Worm (Caenorhabditis elegans) whole organism, young adult: ENCODE results near the gene tgt-2.
A peak's percentile ranks its signal among the peaks of the same experiment; 100 is the strongest.

Source experiments
- B0019.2 ChIP-seq: fragments of 200-800 bp; sonication (Bioruptor generic); conservative IDR thresholded peaks from 2 replicates; pipeline ENCODE4 v1.3.6; 2022; ENCODE audit warnings: missing genetic modification reagents, missing genetic modification characterization, missing compliant biosample characterization
- C06A6.2 ChIP-seq: fragments of 200-800 bp; sonication (Bioruptor generic); conservative IDR thresholded peaks from 2 replicates; pipeline ENCODE4 v1.3.6; 2022; ENCODE audit warnings: missing genetic modification characterization, missing compliant biosample characterization
- D2030.7 ChIP-seq: fragments of 200-800 bp; sonication (Bioruptor generic); IDR thresholded peaks from 2 replicates; pipeline ENCODE4 v1.3.6; 2022; ENCODE audit warnings: missing genetic modification reagents, missing genetic modification characterization, missing compliant biosample characterization
- F39B2.1 ChIP-seq: fragments of 200-800 bp; sonication (Bioruptor generic); IDR thresholded peaks from 2 replicates; pipeline ENCODE4 v1.3.6; 2022; ENCODE audit warnings: missing genetic modification reagents, missing genetic modification characterization, missing compliant biosample characterization
- F55B11.4 ChIP-seq: sonication (generic microtip); optimal IDR thresholded peaks from 2 replicates; lab custom pipeline; 2016; ENCODE audit warnings: missing compliant biosample characterization, missing genetic modification characterization, borderline replicate concordance; ENCODE audit not compliant: insufficient read depth
- K11D2.4 ChIP-seq: fragments of 200-800 bp; sonication (Bioruptor generic); IDR thresholded peaks from 2 replicates; pipeline ENCODE4 v1.3.6; 2022; ENCODE audit warnings: missing genetic modification reagents, missing genetic modification characterization, missing compliant biosample characterization
- T26A5.8 ChIP-seq: sonication (generic microtip); optimal IDR thresholded peaks from 2 replicates; lab custom pipeline; 2016; ENCODE audit warnings: missing genetic modification characterization, missing compliant biosample characterization
- Y56A3A.18 ChIP-seq: fragments of 200-800 bp; sonication (Bioruptor generic); IDR thresholded peaks from 2 replicates; pipeline ENCODE4 v1.3.6; 2022; ENCODE audit warnings: missing genetic modification reagents, missing genetic modification characterization, missing compliant biosample characterization
- aptf-2 ChIP-seq: fragments of 200-800 bp; sonication (Bioruptor generic); conservative IDR thresholded peaks from 2 replicates; pipeline ENCODE4 v1.3.6; 2022; ENCODE audit warnings: missing genetic modification reagents, missing genetic modification characterization, missing compliant biosample characterization
- aptf-3 ChIP-seq: fragments of 200-800 bp; sonication (Bioruptor generic); IDR thresholded peaks from 2 replicates; pipeline ENCODE4 v1.3.6; 2022; ENCODE audit warnings: missing genetic modification characterization, missing compliant biosample characterization
- atf-7 ChIP-seq: sonication (generic microtip); optimal IDR thresholded peaks from 2 replicates; lab custom pipeline; 2017; ENCODE audit warnings: mild to moderate bottlenecking, missing genetic modification characterization, missing compliant biosample characterization
- attf-3 ChIP-seq: fragments of 200-800 bp; sonication (Bioruptor generic); conservative IDR thresholded peaks from 2 replicates; pipeline ENCODE4 v1.3.6; 2022; ENCODE audit warnings: missing genetic modification reagents, missing genetic modification characterization, missing compliant biosample characterization
- attf-5 ChIP-seq: fragments of 200-800 bp; sonication (Bioruptor generic); optimal IDR thresholded peaks from 2 replicates; lab custom pipeline; 2018; ENCODE audit warnings: mild to moderate bottlenecking, missing genetic modification characterization, missing compliant biosample characterization
- attf-6 ChIP-seq: fragments of 200-800 bp; sonication (Bioruptor generic); IDR thresholded peaks from 2 replicates; pipeline ENCODE4 v1.3.6; 2022; ENCODE audit warnings: missing genetic modification reagents, missing genetic modification characterization, missing compliant biosample characterization
- bed-2 ChIP-seq: fragments of 200-800 bp; sonication (Bioruptor generic); IDR thresholded peaks from 2 replicates; pipeline ENCODE4 v1.3.6; 2022; ENCODE audit warnings: missing genetic modification reagents, missing genetic modification characterization, missing compliant biosample characterization
- cebp-2 ChIP-seq: fragments of 200-800 bp; sonication (Bioruptor generic); IDR thresholded peaks from 2 replicates; pipeline ENCODE4 v1.3.6; 2022; ENCODE audit warnings: missing genetic modification characterization, missing compliant biosample characterization
- ceh-100 ChIP-seq: fragments of 200-800 bp; sonication (Bioruptor generic); IDR thresholded peaks from 2 replicates; pipeline ENCODE4 v1.3.6; 2022; ENCODE audit warnings: missing genetic modification reagents, missing genetic modification characterization, missing compliant biosample characterization
- ceh-27 ChIP-seq: fragments of 200-800 bp; sonication (Bioruptor generic); optimal IDR thresholded peaks from 2 replicates; lab custom pipeline; 2018; ENCODE audit warnings: mild to moderate bottlenecking, missing genetic modification characterization, moderate library complexity, missing compliant biosample characterization
- ceh-58 ChIP-seq: fragments of 200-800 bp; sonication (Bioruptor generic); IDR thresholded peaks from 2 replicates; pipeline ENCODE4 v1.3.6; 2022; ENCODE audit warnings: missing genetic modification characterization, missing compliant biosample characterization
- ceh-79 ChIP-seq: sonication (generic microtip); optimal IDR thresholded peaks from 2 replicates; lab custom pipeline; 2017; ENCODE audit warnings: mild to moderate bottlenecking, missing genetic modification characterization, missing compliant biosample characterization
- die-1 ChIP-seq: sonication (generic microtip); optimal IDR thresholded peaks from 2 replicates; lab custom pipeline; 2016; ENCODE audit warnings: missing genotype, mild to moderate bottlenecking, missing genetic modification characterization, missing compliant biosample characterization
- efl-1 ChIP-seq: fragments of 150-350 bp; optimal IDR thresholded peaks from 2 replicates; lab custom pipeline; 2014; ENCODE audit warnings: missing biosample characterization, missing genetic modification reagents, missing genetic modification characterization
- fkh-3 ChIP-seq: sonication (generic microtip); optimal IDR thresholded peaks from 2 replicates; lab custom pipeline; 2016; ENCODE audit warnings: mild to moderate bottlenecking, missing genetic modification characterization, missing compliant biosample characterization
- hmg-20 ChIP-seq: fragments of 200-800 bp; sonication (Bioruptor generic); IDR thresholded peaks from 2 replicates; pipeline ENCODE4 v1.3.6; 2022; ENCODE audit warnings: missing genetic modification reagents, missing genetic modification characterization, missing compliant biosample characterization
- lag-1 ChIP-seq: fragments of 200-800 bp; sonication (Bioruptor generic); IDR thresholded peaks from 2 replicates; pipeline ENCODE4 v1.3.6; 2022; ENCODE audit warnings: missing genetic modification reagents, missing genetic modification characterization, missing compliant biosample characterization
- lin-35 ChIP-seq, 3 experiments: fragments of 150-350 bp in 2 of 3; sonication (generic microtip) in 1 of 3; optimal IDR thresholded peaks; 2 replicates each; lab custom pipeline; 2014 to 2018; ENCODE audit warnings: missing biosample characterization in 3 of 3, missing genetic modification characterization in 3 of 3, missing genetic modification reagents in 3 of 3
- lin-54 ChIP-seq: fragments of 200-800 bp; sonication (Bioruptor generic); optimal IDR thresholded peaks from 2 replicates; lab custom pipeline; 2018; ENCODE audit warnings: mild to moderate bottlenecking, missing genetic modification characterization, missing compliant biosample characterization
- lir-1 ChIP-seq: fragments of 200-800 bp; sonication (Bioruptor generic); conservative IDR thresholded peaks from 2 replicates; pipeline ENCODE4 v1.3.6; 2022; ENCODE audit warnings: missing genetic modification reagents, missing genetic modification characterization, missing compliant biosample characterization
- lsl-1 ChIP-seq: fragments of 200-800 bp; sonication (Bioruptor generic); optimal IDR thresholded peaks from 2 replicates; lab custom pipeline; 2018; ENCODE audit warnings: mild to moderate bottlenecking, missing genetic modification characterization, moderate library complexity, missing compliant biosample characterization
- madf-6 ChIP-seq: fragments of 200-800 bp; sonication (Bioruptor generic); IDR thresholded peaks from 2 replicates; pipeline ENCODE4 v1.3.6; 2022; ENCODE audit warnings: missing genetic modification reagents, missing genetic modification characterization, missing compliant biosample characterization
- mcd-1 ChIP-seq: fragments of 200-800 bp; sonication (Bioruptor generic); IDR thresholded peaks from 2 replicates; pipeline ENCODE4 v1.3.6; 2022; ENCODE audit warnings: missing genetic modification reagents, missing genetic modification characterization, missing compliant biosample characterization
- mel-28 ChIP-seq: sonication (generic microtip); optimal IDR thresholded peaks from 2 replicates; lab custom pipeline; 2016; ENCODE audit warnings: borderline replicate concordance, mild to moderate bottlenecking, missing genetic modification characterization, missing compliant biosample characterization
- nhr-120 ChIP-seq: fragments of 200-800 bp; sonication (Bioruptor generic); IDR thresholded peaks from 2 replicates; pipeline ENCODE4 v1.3.6; 2022; ENCODE audit warnings: missing genetic modification characterization, missing compliant biosample characterization
- nhr-90 ChIP-seq: sonication (generic microtip); optimal IDR thresholded peaks from 2 replicates; lab custom pipeline; 2016; ENCODE audit warnings: missing genotype, mild to moderate bottlenecking, missing genetic modification characterization, missing compliant biosample characterization
- pbrm-1 ChIP-seq: fragments of 200-800 bp; sonication (Bioruptor generic); IDR thresholded peaks from 2 replicates; pipeline ENCODE4 v1.3.6; 2022; ENCODE audit warnings: missing genetic modification reagents, missing genetic modification characterization, missing compliant biosample characterization
- rcor-1 ChIP-seq: fragments of 200-800 bp; sonication (Bioruptor generic); IDR thresholded peaks from 2 replicates; pipeline ENCODE4 v1.3.6; 2022; ENCODE audit warnings: missing genetic modification reagents, missing genetic modification characterization, missing compliant biosample characterization
- sdz-38 ChIP-seq: sonication (generic microtip); optimal IDR thresholded peaks from 2 replicates; lab custom pipeline; 2016; ENCODE audit warnings: missing genotype, missing genetic modification characterization, missing compliant biosample characterization
- snpc-1.3 ChIP-seq: sonication (generic microtip); optimal IDR thresholded peaks from 2 replicates; lab custom pipeline; 2017; ENCODE audit warnings: missing genetic modification characterization, mild to moderate bottlenecking, missing compliant biosample characterization, antibody characterized with exemption, moderate library complexity, missing genotype, missing genetic modification reagents; ENCODE audit not compliant: insufficient read depth
- snpc-3.4 ChIP-seq: sonication (generic microtip); optimal IDR thresholded peaks from 2 replicates; lab custom pipeline; 2017; ENCODE audit warnings: missing genetic modification characterization, mild to moderate bottlenecking, missing compliant biosample characterization, antibody characterized with exemption, moderate library complexity, missing genotype, missing genetic modification reagents
- snpc-4 ChIP-seq, 5 experiments: fragments of 150-350 bp in 1 of 5; sonication (generic microtip) in 4 of 5; optimal IDR thresholded peaks; 2 replicates each; lab custom pipeline; 2014 to 2018; ENCODE audit warnings: missing genetic modification characterization in 5 of 5, missing biosample characterization in 3 of 5, antibody characterized with exemption in 2 of 5, mild to moderate bottlenecking in 2 of 5, missing compliant biosample characterization in 2 of 5, missing genotype in 2 of 5, moderate library complexity in 2 of 5, missing genetic modification reagents in 1 of 5
- tbp1 ChIP-seq: fragments of 200-800 bp; sonication (Bioruptor generic); optimal IDR thresholded peaks from 2 replicates; lab custom pipeline; 2018; ENCODE audit warnings: mild to moderate bottlenecking, missing genetic modification characterization, missing compliant biosample characterization
- tbx-9 ChIP-seq: sonication (generic microtip); optimal IDR thresholded peaks from 2 replicates; lab custom pipeline; 2016; ENCODE audit warnings: borderline replicate concordance, missing genetic modification characterization, inconsistent platforms, missing compliant biosample characterization
- ztf-18 ChIP-seq: sonication (generic microtip); optimal IDR thresholded peaks from 2 replicates; lab custom pipeline; 2016; ENCODE audit warnings: missing genotype, mild to moderate bottlenecking, missing genetic modification characterization, missing compliant biosample characterization
- ztf-22 ChIP-seq: fragments of 200-800 bp; sonication (Bioruptor generic); optimal IDR thresholded peaks from 2 replicates; lab custom pipeline; 2018; ENCODE audit warnings: mild to moderate bottlenecking, missing genetic modification characterization, moderate library complexity, missing compliant biosample characterization
- ztf-25 ChIP-seq: fragments of 200-800 bp; sonication (Bioruptor generic); IDR thresholded peaks from 2 replicates; pipeline ENCODE4 v1.3.6; 2022; ENCODE audit warnings: missing genetic modification reagents, missing genetic modification characterization, missing compliant biosample characterization
- ztf-28 ChIP-seq: fragments of 200-800 bp; sonication (Bioruptor generic); IDR thresholded peaks from 2 replicates; pipeline ENCODE4 v1.3.6; 2022; ENCODE audit warnings: missing genetic modification reagents, missing genetic modification characterization, missing compliant biosample characterization
- ztf-3 ChIP-seq: fragments of 200-800 bp; sonication (Bioruptor generic); optimal IDR thresholded peaks from 2 replicates; lab custom pipeline; 2018; ENCODE audit warnings: mild to moderate bottlenecking, missing genetic modification characterization, missing compliant biosample characterization

The tgt-2 gene

ce11 chrV:18967479-18968056, 30.6 kb upstream of the tgt-2 start, which contains the start of gene Y39B6A.43:
Gene Y39B6A.43, minus strand, starts transcription at chrV:18967829.
- TF ChIP-seq hmg-20 (GFP tag; lab: Robert Waterston, UW) (peak; percentile 90), cebp-2 (peak; percentile 90; the same call in 1 of the 2 replicates), C06A6.2 (peak; percentile 92), fkh-3 (tag; lab: Kevin White, UChicago) (no peak), sdz-38 (tag; lab: Kevin White, UChicago) (no peak), T26A5.8 (tag; lab: Kevin White, UChicago) (no peak), lin-54 (GFP tag; lab: Kevin White, UChicago) (peak; percentile 99), Y56A3A.18 (GFP tag; lab: Robert Waterston, UW) (peak; percentile 94), pbrm-1 (peak; percentile 99), tbx-9 (tag; lab: Kevin White, UChicago) (no peak), lir-1 (GFP tag; lab: Robert Waterston, UW) (peak; percentile 97), snpc-3.4 (peak; percentile 94), nhr-120 (peak; percentile 91; the same call in 1 of the 2 replicates), lag-1 (GFP tag; lab: Robert Waterston, UW) (0 out of 2 replicates have a peak, but pooled peaks have one; percentile 50), ztf-28 (GFP tag; lab: Robert Waterston, UW) (peak; percentile 96), lsl-1 (peak; percentile 90), tbp1 (GFP tag; lab: Kevin White, UChicago) (peak; percentile 79), D2030.7 (GFP tag; lab: Robert Waterston, UW) (peak; percentile 99), snpc-4 (GFP tag; optimal IDR thresholded peaks at IDR 0.05; lab: Kevin White, UChicago) (peak; percentile 80), snpc-4 (tag; optimal IDR thresholded peaks at IDR 0.05; lab: Kevin White, UChicago) (peak; percentile 63 to 88 (median 84)), ceh-27 (GFP tag; lab: Kevin White, UChicago) (peak; percentile 97), ztf-3 (GFP tag; lab: Kevin White, UChicago) (peak; percentile 87), die-1 (tag; lab: Kevin White, UChicago) (no peak), attf-3 (GFP tag; lab: Robert Waterston, UW) (peak; percentile 87), ztf-25 (GFP tag; lab: Robert Waterston, UW) (0 out of 2 replicates have a peak, but pooled peaks have one; percentile 70), ceh-79 (peak; percentile 5), mcd-1 (GFP tag; lab: Robert Waterston, UW) (peak; percentile 100), ceh-100 (GFP tag; lab: Robert Waterston, UW) (peak; percentile 87), madf-6 (GFP tag; lab: Robert Waterston, UW) (peak; percentile 94), B0019.2 (GFP tag; lab: Robert Waterston, UW) (peak; percentile 91), snpc-1.3 (tag; lab: Kevin White, UChicago) (peak; percentile 91), attf-5 (GFP tag; lab: Kevin White, UChicago) (peak; percentile 99), ztf-18 (tag; lab: Kevin White, UChicago) (peak; percentile 90), bed-2 (GFP tag; lab: Robert Waterston, UW) (peak; percentile 77), mel-28 (peak; percentile 75), F39B2.1 (peak; percentile 86), attf-6 (GFP tag; lab: Robert Waterston, UW) (peak; percentile 93), aptf-2 (peak; percentile 58; the same call in 1 of the 2 replicates), K11D2.4 (GFP tag; lab: Robert Waterston, UW) (peak; percentile 99), atf-7 (tag; lab: Kevin White, UChicago) (peak; percentile 95), efl-1 (GFP tag; lab: Kevin White, UChicago) (peak; percentile 94), F55B11.4 (tag; lab: Kevin White, UChicago) (no peak), nhr-90 (tag; lab: Kevin White, UChicago) (peak; percentile 59), aptf-3 (GFP tag; lab: Robert Waterston, UW) (peak; percentile 90), ceh-58 (GFP tag; lab: Robert Waterston, UW) (0 out of 2 replicates have a peak, but pooled peaks have one; percentile 37), ztf-22 (GFP tag; lab: Kevin White, UChicago) (peak; percentile 84), rcor-1 (GFP tag; lab: Robert Waterston, UW) (peak; percentile 98), lin-35 (GFP tag; optimal IDR thresholded peaks at IDR 0.05; lab: Kevin White, UChicago) (peak; percentile 80 to 99 (median 96))
